Worm (Caenorhabditis elegans): Measurements from ENCODE around the gene cbp-3.

cbp-3 gene

DNA sequence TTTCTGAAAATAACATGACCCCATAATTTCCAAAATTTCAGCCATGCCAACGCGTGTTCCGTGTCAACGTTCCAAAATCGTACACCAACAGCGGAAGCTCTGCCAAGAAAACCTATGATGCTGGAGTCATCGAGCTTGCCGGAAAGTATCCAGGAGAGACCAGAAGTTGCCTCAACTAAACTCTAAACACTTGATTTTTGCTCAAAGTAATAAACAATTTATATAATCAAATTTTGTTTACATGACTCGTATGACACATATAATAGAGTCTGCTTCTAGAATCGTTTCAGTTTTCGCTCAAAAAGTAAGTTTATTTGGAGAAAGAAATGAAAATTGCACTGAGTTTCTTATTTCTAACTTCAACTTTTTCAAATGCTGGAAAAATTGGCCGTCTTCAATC lies 15.0 kb downstream of the cbp-3 start, which contains the start of gene ttr-1:
TSS of gene ttr-1 (plus strand) at position 301 of the 400 bp plus-strand sequence.
- no peak for TF ChIP-seq ztf-4 (tag; optimal IDR thresholded peaks at IDR 0.05)
- no peak for TF ChIP-seq sma-3 (GFP tag; optimal IDR thresholded peaks at IDR 0.05)
- TF ChIP-seq gmeb-1 (tag; optimal IDR thresholded peaks at IDR 0.05) = no peak
- no peak for TF ChIP-seq ceh-16 (tag; optimal IDR thresholded peaks at IDR 0.05)
- TF ChIP-seq unc-62 (GFP tag; optimal IDR thresholded peaks at IDR 0.05) = no peak
- TF ChIP-seq R02D3.7 (tag; optimal IDR thresholded peaks at IDR 0.05) = no peak

DNA sequence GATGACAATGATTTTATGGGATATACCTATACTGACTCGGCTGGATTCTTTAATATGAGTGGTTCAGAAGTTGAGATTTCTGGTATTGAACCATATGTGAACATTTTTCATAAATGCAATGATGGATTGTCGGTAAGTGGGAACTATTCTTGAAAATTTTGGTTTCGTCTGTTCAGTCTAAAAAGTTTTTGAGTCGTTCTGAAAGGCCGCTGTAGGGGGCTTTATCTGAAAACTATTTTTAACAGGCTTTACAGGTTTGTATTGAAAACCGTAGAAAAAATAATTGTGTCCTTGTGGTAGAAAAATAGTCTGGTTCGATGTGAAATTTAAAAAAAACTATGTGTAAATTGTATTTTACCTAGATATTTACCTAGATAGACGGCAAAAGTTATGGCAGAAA lies 15.7 kb downstream of the cbp-3 start:
- TF ChIP-seq nhr-23 (tag; optimal IDR thresholded peaks at IDR 0.05) (no peak), lin-39 (tag; optimal IDR thresholded peaks at IDR 0.05) (no peak), sma-3 (GFP tag; optimal IDR thresholded peaks at IDR 0.05) (no peak), peb-1 (tag; optimal IDR thresholded peaks at IDR 0.05) (no peak), blmp-1 (tag; optimal IDR thresholded peaks at IDR 0.05; ENCODE audit: insufficient read depth) (no peak), nhr-77 (tag; optimal IDR thresholded peaks at IDR 0.05) (no peak), alr-1 (tag; optimal IDR thresholded peaks at IDR 0.05) (no peak), fos-1 (tag; optimal IDR thresholded peaks at IDR 0.05) (no peak)

DNA sequence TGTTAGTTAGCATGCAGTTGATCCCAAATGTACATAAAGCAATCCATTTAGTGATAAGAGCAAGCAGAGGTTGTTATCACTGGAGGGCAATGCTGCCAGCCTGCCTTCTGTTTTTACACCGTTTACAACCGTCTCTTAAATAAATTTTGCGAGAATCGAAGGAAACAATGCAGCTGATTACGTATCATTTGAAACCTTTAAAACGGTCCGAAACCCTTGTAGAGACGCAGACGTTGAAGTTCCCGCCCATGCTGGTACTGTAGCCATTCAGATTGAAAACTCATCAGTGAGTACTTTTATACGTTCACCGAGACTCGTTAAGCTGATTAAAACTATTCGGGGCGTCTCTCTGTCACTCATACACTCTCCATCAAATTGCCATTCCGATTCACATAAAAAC lies 16.6 kb downstream of the cbp-3 start:
- peak; percentile 69 for TF ChIP-seq fos-1 (tag; optimal IDR thresholded peaks at IDR 0.05)
- TF ChIP-seq F13H6.1 (tag; optimal IDR thresholded peaks at IDR 0.05) = peak; percentile 54
- no peak for TF ChIP-seq sem-4 (tag; optimal IDR thresholded peaks at IDR 0.05)
- peak; percentile 52 for TF ChIP-seq crh-2 (tag; optimal IDR thresholded peaks at IDR 0.05)
- TF ChIP-seq unc-39 (tag; optimal IDR thresholded peaks at IDR 0.05) = no peak
- TF ChIP-seq sma-3 (GFP tag; optimal IDR thresholded peaks at IDR 0.05) = no peak
- no peak for TF ChIP-seq lin-13 (GFP tag; optimal IDR thresholded peaks at IDR 0.05)
- TF ChIP-seq gmeb-1 (tag; optimal IDR thresholded peaks at IDR 0.05) = peak; percentile 2
- TF ChIP-seq sma-9 (GFP tag; optimal IDR thresholded peaks at IDR 0.05) = peak; percentile 43
- TF ChIP-seq sma-9 (tag; optimal IDR thresholded peaks at IDR 0.05) = no peak

DNA sequence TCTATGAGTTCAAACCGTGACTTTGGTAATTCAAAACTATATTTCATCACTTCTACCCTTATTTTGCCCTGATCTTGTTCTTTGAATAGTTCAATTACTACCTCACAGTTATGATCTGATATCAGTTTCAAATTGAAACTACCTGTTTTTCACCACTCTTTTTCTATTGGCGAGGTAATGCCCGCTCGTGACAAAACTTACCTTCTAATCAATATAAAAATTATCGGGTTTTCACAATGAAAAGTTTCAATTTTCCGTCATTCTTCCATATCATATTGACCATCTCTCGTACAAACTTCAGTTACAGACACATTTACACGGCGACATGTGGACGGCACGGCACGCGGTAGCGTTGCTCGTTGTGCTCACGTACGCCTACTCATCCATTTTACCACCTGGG lies 18.3 kb downstream of the cbp-3 start, which contains the start of gene dec-7:
TSS of gene dec-7 (plus strand) at position 308 of the 400 bp plus-strand sequence.
- TF ChIP-seq ztf-1 (GFP tag; conservative IDR thresholded peaks at IDR 0.05) (no peak), lsy-2 (tag; optimal IDR thresholded peaks at IDR 0.05) (no peak), mab-5 (tag; optimal IDR thresholded peaks at IDR 0.05) (no peak), ztf-4 (tag; optimal IDR thresholded peaks at IDR 0.05) (no peak), lin-39 (tag; optimal IDR thresholded peaks at IDR 0.05) (no peak), ZK546.5 (tag; optimal IDR thresholded peaks at IDR 0.05) (no peak), ama-1 (optimal IDR thresholded peaks at IDR 0.05) (no peak), nhr-12 (tag; optimal IDR thresholded peaks at IDR 0.05) (no peak), aly-2 (tag; optimal IDR thresholded peaks at IDR 0.05) (no peak), R02D3.7 (tag; optimal IDR thresholded peaks at IDR 0.05) (no peak), mdl-1 (tag; optimal IDR thresholded peaks at IDR 0.05) (no peak), zag-1 (tag; optimal IDR thresholded peaks at IDR 0.05) (no peak), lin-11 (tag; optimal IDR thresholded peaks at IDR 0.05) (no peak)

DNA sequence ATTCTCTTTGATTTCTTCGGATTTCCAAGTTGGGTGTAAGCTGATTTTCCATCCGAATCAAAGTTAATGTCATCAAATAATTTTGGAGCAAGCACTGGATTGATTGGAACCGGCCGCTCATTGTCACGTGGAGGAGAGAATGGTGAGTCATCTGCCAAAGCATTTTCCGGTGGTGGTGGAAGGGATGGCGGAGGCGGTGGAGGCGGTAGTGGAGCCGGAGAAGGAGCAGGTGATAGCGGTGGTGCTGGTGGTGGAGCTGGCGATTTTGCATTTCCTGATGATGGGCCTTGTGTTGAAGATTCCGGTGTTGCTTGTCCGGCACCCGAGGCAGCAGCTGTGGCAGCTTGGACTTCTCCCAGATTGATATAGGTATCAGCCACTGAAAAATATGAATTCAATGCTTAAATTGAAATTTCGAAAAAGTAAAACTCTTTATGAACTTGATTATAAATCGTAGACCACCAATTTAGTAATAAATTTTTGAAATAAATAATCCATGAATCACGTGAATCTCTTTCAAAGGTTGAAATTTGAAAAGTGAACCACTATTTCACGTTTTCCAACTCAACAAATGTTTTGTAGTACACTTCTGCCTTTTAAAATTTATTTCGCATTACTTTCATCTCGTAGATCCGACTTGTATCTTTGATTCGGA lies 27.4 kb downstream of the cbp-3 start, which contains the start of the genes K03H1.9 and K03H1.12:
TSS of gene K03H1.9 (minus strand) at position 471 of the 655 bp plus-strand sequence.
TSS of gene K03H1.12 (plus strand) at position 605 of the 655 bp plus-strand sequence.
- no peak for TF ChIP-seq mab-5 (tag; optimal IDR thresholded peaks at IDR 0.05)
- TF ChIP-seq nhr-12 (tag; optimal IDR thresholded peaks at IDR 0.05) = no peak
- no peak for TF ChIP-seq nhr-10 (tag; optimal IDR thresholded peaks at IDR 0.05)

DNA sequence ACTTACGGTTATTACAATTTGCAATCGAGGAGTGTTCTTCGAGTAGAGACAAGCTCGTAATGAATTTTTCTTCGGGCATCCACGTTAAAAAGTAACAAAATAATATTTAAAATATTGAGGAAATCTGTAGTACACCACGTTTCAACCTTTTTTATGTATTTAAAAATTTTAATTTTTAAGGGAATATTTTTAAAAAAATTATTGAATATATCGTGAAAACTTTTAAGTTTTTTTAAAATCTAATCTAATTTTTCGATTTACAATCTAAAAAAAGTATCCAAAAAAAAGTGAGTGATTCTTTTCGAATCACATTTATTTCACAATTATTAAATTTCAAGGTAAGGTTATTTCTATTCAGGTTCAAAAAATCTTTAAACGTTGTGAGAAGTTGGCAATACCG lies 30.9 kb downstream of the cbp-3 start, which contains the start of gene gln-2:
TSS of gene gln-2 (minus strand) at position 101 of the 400 bp plus-strand sequence.
- TF ChIP-seq sma-9 (GFP tag; optimal IDR thresholded peaks at IDR 0.05) (no peak), sma-9 (tag; optimal IDR thresholded peaks at IDR 0.05) (no peak), ceh-16 (tag; optimal IDR thresholded peaks at IDR 0.05) (no peak), fos-1 (tag; optimal IDR thresholded peaks at IDR 0.05) (no peak), egl-27 (tag; optimal IDR thresholded peaks at IDR 0.05) (no peak), lsy-2 (tag; optimal IDR thresholded peaks at IDR 0.05) (no peak), ama-1 (optimal IDR thresholded peaks at IDR 0.05) (no peak), unc-55 (GFP tag; optimal IDR thresholded peaks at IDR 0.05) (no peak), crh-2 (tag; optimal IDR thresholded peaks at IDR 0.05) (no peak), aly-2 (tag; optimal IDR thresholded peaks at IDR 0.05) (no peak), nhr-12 (tag; optimal IDR thresholded peaks at IDR 0.05) (no peak), ceh-82 (tag; optimal IDR thresholded peaks at IDR 0.05) (no peak), gmeb-1 (tag; optimal IDR thresholded peaks at IDR 0.05) (no peak), nhr-129 (tag; optimal IDR thresholded peaks at IDR 0.05) (no peak), nhr-237 (tag; optimal IDR thresholded peaks at IDR 0.05) (no peak), R02D3.7 (tag; optimal IDR thresholded peaks at IDR 0.05) (no peak), F13H6.1 (tag; optimal IDR thresholded peaks at IDR 0.05) (no peak), snpc-4 (tag; optimal IDR thresholded peaks at IDR 0.05) (no peak)

Measured in whole organism, L2 larva.